Worm (Caenorhabditis elegans) whole organism, L2 larva: ENCODE results near the gene F41E7.7.

Source experiments
- C34F6.9 ChIP-seq: fragments of 150-350 bp; optimal IDR thresholded peaks from 2 replicates; lab custom pipeline; 2014; ENCODE audit warnings: missing biosample characterization, missing genetic modification characterization
- F13H6.1 ChIP-seq: sonication (generic microtip); optimal IDR thresholded peaks from 2 replicates; lab custom pipeline; 2016; ENCODE audit warnings: missing genetic modification characterization, missing compliant biosample characterization
- R02D3.7 ChIP-seq: fragments of 150-350 bp; optimal IDR thresholded peaks from 2 replicates; lab custom pipeline; 2014; ENCODE audit warnings: missing biosample characterization, missing genetic modification characterization
- Y55F3AM.14 ChIP-seq: fragments of 200-800 bp; sonication (Bioruptor generic); optimal IDR thresholded peaks from 2 replicates; lab custom pipeline; 2018; ENCODE audit warnings: mild to moderate bottlenecking, missing genetic modification characterization, missing compliant biosample characterization
- ZK546.5 ChIP-seq: sonication (generic microtip); optimal IDR thresholded peaks from 2 replicates; lab custom pipeline; 2017; ENCODE audit warnings: missing biosample characterization, missing genetic modification characterization
- ama-1 ChIP-seq: fragments of 150-350 bp; optimal IDR thresholded peaks from 2 replicates; lab custom pipeline; 2018; ENCODE audit warnings: inconsistent platforms
- blmp-1 ChIP-seq: sonication (generic microtip); optimal IDR thresholded peaks from 2 replicates; lab custom pipeline; 2017; ENCODE audit warnings: missing genetic modification characterization, mild to moderate bottlenecking, missing compliant biosample characterization, antibody characterized with exemption, moderate library complexity; ENCODE audit not compliant: insufficient read depth
- crh-2 ChIP-seq: sonication (generic microtip); optimal IDR thresholded peaks from 2 replicates; lab custom pipeline; 2017; ENCODE audit warnings: missing biosample characterization, missing genetic modification characterization
- dmd-4 ChIP-seq: sonication (generic microtip); optimal IDR thresholded peaks from 2 replicates; lab custom pipeline; 2017; ENCODE audit warnings: missing biosample characterization, missing genetic modification characterization
- elt-1 ChIP-seq: fragments of 150-350 bp; optimal IDR thresholded peaks from 2 replicates; lab custom pipeline; 2014; ENCODE audit warnings: missing biosample characterization, missing genetic modification characterization
- elt-3 ChIP-seq: sonication (generic microtip); optimal IDR thresholded peaks from 2 replicates; lab custom pipeline; 2017; ENCODE audit warnings: missing biosample characterization, missing genetic modification characterization
- lin-13 ChIP-seq: fragments of 150-350 bp; optimal IDR thresholded peaks from 2 replicates; lab custom pipeline; 2014; ENCODE audit warnings: missing biosample characterization, missing genetic modification reagents, missing genetic modification characterization
- lin-39 ChIP-seq: fragments of 150-350 bp; optimal IDR thresholded peaks from 2 replicates; lab custom pipeline; 2014; ENCODE audit warnings: missing biosample characterization, missing genetic modification reagents, missing genetic modification characterization
- lsy-2 ChIP-seq, 2 experiments: fragments of 150-350 bp in 1 of 2; sonication (generic microtip) in 1 of 2; optimal IDR thresholded peaks; 2 replicates each; lab custom pipeline; 2014 to 2017; ENCODE audit warnings: missing biosample characterization in 2 of 2, missing genetic modification characterization in 2 of 2
- mab-5 ChIP-seq: fragments of 150-350 bp; optimal IDR thresholded peaks from 2 replicates; lab custom pipeline; 2014; ENCODE audit warnings: missing biosample characterization, missing genetic modification characterization
- mbf-1 ChIP-seq: sonication (generic microtip); optimal IDR thresholded peaks from 2 replicates; lab custom pipeline; 2017; ENCODE audit warnings: missing biosample characterization, missing genetic modification characterization
- nhr-21 ChIP-seq: fragments of 150-350 bp; optimal IDR thresholded peaks from 2 replicates; lab custom pipeline; 2014; ENCODE audit warnings: missing biosample characterization, missing genetic modification characterization
- nhr-23 ChIP-seq: fragments of 150-350 bp; optimal IDR thresholded peaks from 2 replicates; lab custom pipeline; 2014; ENCODE audit warnings: missing biosample characterization, missing genetic modification reagents, missing genetic modification characterization
- nhr-237 ChIP-seq: fragments of 150-350 bp; optimal IDR thresholded peaks from 2 replicates; lab custom pipeline; 2014; ENCODE audit warnings: missing biosample characterization, missing genetic modification characterization
- nhr-25 ChIP-seq: fragments of 150-350 bp; sonication (generic microtip); optimal IDR thresholded peaks from 3 replicates; lab custom pipeline; 2014; ENCODE audit warnings: missing biosample characterization, missing genetic modification characterization
- nhr-6 ChIP-seq: fragments of 150-350 bp; optimal IDR thresholded peaks from 2 replicates; lab custom pipeline; 2014; ENCODE audit warnings: missing biosample characterization, missing genetic modification characterization
- nhr-77 ChIP-seq: fragments of 150-350 bp; optimal IDR thresholded peaks from 2 replicates; lab custom pipeline; 2014; ENCODE audit warnings: missing biosample characterization, missing genetic modification characterization
- peb-1 ChIP-seq: fragments of 150-350 bp; optimal IDR thresholded peaks from 2 replicates; lab custom pipeline; 2014; ENCODE audit warnings: missing biosample characterization, missing genetic modification characterization
- sem-4 ChIP-seq: fragments of 150-350 bp; optimal IDR thresholded peaks from 2 replicates; lab custom pipeline; 2014; ENCODE audit warnings: missing biosample characterization, missing genetic modification reagents, missing genetic modification characterization
- skn-1 ChIP-seq: sonication (generic microtip); optimal IDR thresholded peaks from 2 replicates; lab custom pipeline; 2017; ENCODE audit warnings: missing biosample characterization, missing genetic modification characterization
- sma-3 ChIP-seq: sonication (generic microtip); optimal IDR thresholded peaks from 2 replicates; lab custom pipeline; 2016; ENCODE audit warnings: missing genetic modification reagents, missing genetic modification characterization, missing compliant biosample characterization
- sma-9 ChIP-seq, 2 experiments: fragments of 150-350 bp in 1 of 2; sonication (generic microtip) in 1 of 2; optimal IDR thresholded peaks; 2 replicates each; lab custom pipeline; 2014 to 2016; ENCODE audit warnings: missing genetic modification characterization in 2 of 2, mild to moderate bottlenecking in 1 of 2, missing biosample characterization in 1 of 2, missing compliant biosample characterization in 1 of 2, missing genetic modification reagents in 1 of 2, moderate library complexity in 1 of 2
- unc-39 ChIP-seq: fragments of 150-350 bp; optimal IDR thresholded peaks from 2 replicates; lab custom pipeline; 2014; ENCODE audit warnings: missing biosample characterization, missing genetic modification characterization
- unc-55 ChIP-seq: fragments of 150-350 bp; sonication (generic microtip); optimal IDR thresholded peaks from 3 replicates; lab custom pipeline; 2014; ENCODE audit warnings: missing biosample characterization, missing genetic modification reagents, missing genetic modification characterization
- unc-62 ChIP-seq: fragments of 150-350 bp; optimal IDR thresholded peaks from 2 replicates; lab custom pipeline; 2014; ENCODE audit warnings: missing biosample characterization, missing genetic modification reagents, missing genetic modification characterization
- zag-1 ChIP-seq: fragments of 150-350 bp; optimal IDR thresholded peaks from 2 replicates; lab custom pipeline; 2014; ENCODE audit warnings: missing biosample characterization, missing genetic modification characterization
- ztf-1 ChIP-seq: fragments of 200-800 bp; sonication (Bioruptor generic); conservative IDR thresholded peaks from 2 replicates; pipeline ENCODE4 v1.3.6; 2022; ENCODE audit warnings: missing genetic modification characterization, missing compliant biosample characterization
- ztf-11 ChIP-seq: sonication (generic microtip); optimal IDR thresholded peaks from 2 replicates; lab custom pipeline; 2017; ENCODE audit warnings: missing biosample characterization, missing genetic modification characterization
- ztf-4 ChIP-seq: fragments of 150-350 bp; optimal IDR thresholded peaks from 2 replicates; lab custom pipeline; 2014; ENCODE audit warnings: missing biosample characterization, missing genetic modification characterization

F41E7.7 gene

DNA sequence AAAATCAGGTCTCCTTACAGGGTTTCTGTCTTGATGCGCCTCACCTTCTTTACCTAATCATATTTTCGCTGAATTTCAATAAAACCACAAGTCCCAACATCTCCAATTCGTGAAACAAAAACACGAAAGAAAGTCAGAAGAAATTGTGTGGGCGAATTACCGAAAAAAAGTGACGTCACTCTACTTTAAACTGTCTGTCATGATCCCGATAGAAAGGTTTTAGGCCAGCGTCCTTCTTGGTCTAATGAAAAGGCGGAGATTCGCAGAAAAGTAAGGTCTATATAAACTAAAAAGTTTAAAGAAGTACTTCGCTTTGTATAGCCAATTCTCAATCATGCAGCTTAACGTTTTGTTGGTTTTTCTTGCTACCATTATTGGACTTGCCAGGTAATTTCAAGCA is 1.3 kb upstream of the F41E7.7 start, which contains the start of gene cnc-8:
TSS of gene cnc-8 (plus strand) at position 307 of the 400 bp plus-strand sequence.
- TF ChIP-seq nhr-77 (tag; lab: Kevin White, UChicago): no peak
- TF ChIP-seq sma-3 (GFP tag; lab: Kevin White, UChicago): peak; percentile 68
- peak; percentile 36 for TF ChIP-seq crh-2 (tag; lab: Kevin White, UChicago)
- TF ChIP-seq nhr-25 (tag; lab: Kevin White, UChicago): peak; percentile 61
- TF ChIP-seq unc-55 (GFP tag; lab: Kevin White, UChicago): no peak
- no peak for TF ChIP-seq nhr-21 (tag; lab: Kevin White, UChicago)
- peak; percentile 18 for TF ChIP-seq sma-9 (GFP tag; optimal IDR thresholded peaks at IDR 0.05; lab: Kevin White, UChicago)
- no peak for TF ChIP-seq sma-9 (tag; optimal IDR thresholded peaks at IDR 0.05; lab: Kevin White, UChicago)
- peak; percentile 8 for TF ChIP-seq ama-1

DNA sequence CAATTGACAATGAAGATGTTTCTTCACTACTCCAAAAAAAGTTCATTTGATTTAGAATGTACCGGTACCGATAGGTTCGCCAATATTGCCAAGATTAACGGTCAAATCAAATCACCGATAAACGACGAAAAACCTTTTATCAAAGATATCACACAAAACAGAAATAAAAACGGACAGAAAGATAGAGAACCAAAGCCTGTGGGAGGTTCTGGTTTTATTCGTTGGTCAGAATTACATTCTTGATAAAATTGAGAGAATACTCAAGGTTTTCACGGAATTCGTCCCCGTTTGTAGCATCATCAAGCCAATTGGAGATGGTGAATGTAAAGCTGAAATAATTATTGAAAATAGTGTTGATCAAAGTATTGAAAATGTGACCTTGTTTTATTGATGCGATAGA is 672 bp upstream of the F41E7.7 start:
- TF ChIP-seq skn-1 (no peak), Y55F3AM.14 (GFP tag; lab: Kevin White, UChicago) (no peak), nhr-21 (tag; lab: Kevin White, UChicago) (peak; percentile 14), sma-9 (GFP tag; optimal IDR thresholded peaks at IDR 0.05; lab: Kevin White, UChicago) (peak; percentile 69), sma-9 (tag; optimal IDR thresholded peaks at IDR 0.05; lab: Kevin White, UChicago) (no peak)

DNA sequence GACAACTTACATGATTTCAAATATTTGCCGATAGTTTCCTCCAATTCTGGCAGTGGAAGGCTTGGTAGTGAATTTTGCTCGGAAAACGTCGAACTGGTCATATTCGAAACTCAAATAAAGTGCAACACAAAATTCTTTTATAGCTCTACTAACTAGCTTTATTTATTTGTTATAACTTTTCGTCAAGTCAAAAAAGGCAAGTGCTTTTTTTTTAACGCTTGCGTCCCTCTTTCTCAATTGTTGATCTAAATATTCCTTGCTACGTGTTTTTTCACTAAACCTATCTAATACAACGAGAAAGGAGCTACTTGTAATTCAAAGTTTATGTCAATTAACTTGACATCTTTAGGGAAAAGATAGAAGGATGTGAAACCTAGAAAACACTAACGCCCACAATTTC is 2.8 kb downstream of the F41E7.7 start, which contains the start of gene F41E7.6:
TSS of gene F41E7.6 (minus strand) at position 101 of the 400 bp plus-strand sequence.
- no peak for TF ChIP-seq sem-4 (tag; lab: Kevin White, UChicago)
- TF ChIP-seq nhr-237 (tag; lab: Kevin White, UChicago): no peak
- no peak for TF ChIP-seq nhr-21 (tag; lab: Kevin White, UChicago)
- no peak for TF ChIP-seq sma-9 (GFP tag; optimal IDR thresholded peaks at IDR 0.05; lab: Kevin White, UChicago)
- TF ChIP-seq sma-9 (tag; optimal IDR thresholded peaks at IDR 0.05; lab: Kevin White, UChicago): no peak
- no peak for TF ChIP-seq ztf-4 (tag; lab: Kevin White, UChicago)
- no peak for TF ChIP-seq unc-62 (GFP tag; lab: Kevin White, UChicago)
- no peak for TF ChIP-seq zag-1 (tag; lab: Kevin White, UChicago)
- TF ChIP-seq mab-5 (tag; lab: Kevin White, UChicago): no peak
- TF ChIP-seq elt-3 (tag; lab: Kevin White, UChicago): no peak
- no peak for TF ChIP-seq crh-2 (tag; lab: Kevin White, UChicago)
- no peak for TF ChIP-seq nhr-23 (tag; lab: Kevin White, UChicago)
- no peak for TF ChIP-seq lin-13
- no peak for TF ChIP-seq mbf-1

DNA sequence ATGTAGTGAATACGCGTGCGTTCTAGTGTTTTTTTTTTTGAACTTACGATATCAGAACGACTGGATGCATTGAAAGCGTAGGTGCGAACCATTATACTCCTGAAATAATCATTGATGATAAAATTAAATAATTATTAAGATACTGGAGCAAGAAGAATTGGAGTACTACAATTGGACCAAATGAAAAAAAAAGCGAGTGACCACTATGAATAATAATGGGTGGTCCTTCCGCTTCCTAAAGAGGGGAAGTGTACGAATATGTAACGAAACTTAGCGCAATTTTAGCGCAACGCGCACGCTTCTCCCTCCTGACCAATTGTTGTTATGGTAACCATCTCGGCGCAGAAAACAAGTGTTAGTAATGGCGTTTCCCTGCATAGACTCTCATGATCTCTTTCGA is 8.3 kb downstream of the F41E7.7 start, which contains the start of gene F41E7.9:
TSS of gene F41E7.9 (minus strand) at position 101 of the 400 bp plus-strand sequence.
- TF ChIP-seq lsy-2 (tag; optimal IDR thresholded peaks at IDR 0.05; lab: Kevin White, UChicago) (no peak), nhr-6 (tag; lab: Kevin White, UChicago) (no peak)

DNA sequence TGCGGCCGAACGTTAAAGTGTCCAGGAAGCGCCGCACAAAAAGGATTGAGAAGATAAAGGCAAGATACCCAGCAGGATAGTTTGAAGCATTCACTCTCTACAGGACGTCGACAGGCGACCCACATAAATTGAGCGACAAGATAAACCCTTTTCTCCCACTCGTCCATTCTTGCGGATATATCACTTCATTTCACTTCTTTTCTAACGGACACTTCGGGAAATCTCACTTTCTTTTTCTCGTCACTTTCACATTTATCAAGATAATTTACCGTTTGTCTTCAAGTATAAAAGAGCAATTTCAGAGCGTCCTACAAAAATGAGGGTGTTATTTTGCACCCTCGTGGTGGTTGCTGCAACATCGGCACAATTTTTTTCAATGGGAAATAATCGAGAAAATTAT is 10.0 kb downstream of the F41E7.7 start, which contains the start of gene R07E3.6:
TSS of gene R07E3.6 (plus strand) at position 158 of the 400 bp plus-strand sequence.
- TF ChIP-seq dmd-4 (tag; lab: Kevin White, UChicago) (no peak), lin-39 (no peak), R02D3.7 (tag; lab: Kevin White, UChicago) (no peak), blmp-1 (tag; lab: Kevin White, UChicago) (peak; percentile 67), peb-1 (tag; lab: Kevin White, UChicago) (no peak)

DNA sequence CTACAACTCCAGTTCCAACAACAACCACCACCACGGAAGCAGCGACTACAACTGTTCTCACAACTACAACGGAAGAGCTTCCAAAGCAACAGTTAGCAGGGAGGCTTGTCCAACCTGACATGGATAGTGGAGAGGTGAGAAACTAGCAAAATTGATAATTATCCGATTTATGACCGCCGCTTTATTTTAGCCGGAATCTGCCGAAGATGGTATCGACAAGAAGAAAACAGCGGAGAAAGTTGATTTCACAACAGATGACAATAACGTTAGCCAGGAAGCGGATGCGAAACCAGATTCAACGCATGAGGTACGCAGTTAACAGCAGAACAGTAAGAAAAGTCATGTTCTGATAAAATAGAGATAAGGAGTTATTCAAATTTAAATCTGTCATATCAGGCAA is 10.8 kb downstream of the F41E7.7 start:
- TF ChIP-seq ztf-1 (GFP tag; lab: Robert Waterston, UW) (no peak), C34F6.9 (tag; lab: Kevin White, UChicago) (no peak), F13H6.1 (tag; lab: Kevin White, UChicago) (no peak), elt-1 (tag; lab: Kevin White, UChicago) (no peak), blmp-1 (tag; lab: Kevin White, UChicago) (no peak), ZK546.5 (tag; lab: Kevin White, UChicago) (no peak), unc-62 (GFP tag; lab: Kevin White, UChicago) (no peak), lsy-2 (tag; optimal IDR thresholded peaks at IDR 0.05; lab: Kevin White, UChicago) (no peak), nhr-23 (tag; lab: Kevin White, UChicago) (no peak), unc-39 (no peak), mab-5 (tag; lab: Kevin White, UChicago) (no peak), ztf-11 (tag; lab: Kevin White, UChicago) (no peak), crh-2 (tag; lab: Kevin White, UChicago) (no peak), mbf-1 (no peak), nhr-237 (tag; lab: Kevin White, UChicago) (no peak), sma-3 (GFP tag; lab: Kevin White, UChicago) (no peak), ztf-4 (tag; lab: Kevin White, UChicago) (no peak)
